Worm (Caenorhabditis elegans): Measurements from ENCODE around the gene atg-16.2.

- no peak for TF ChIP-seq med-1 (GFP tag; optimal IDR thresholded peaks at IDR 0.05; ENCODE audit: insufficient read depth)
- TF ChIP-seq T22C8.4 (GFP tag; IDR thresholded peaks at IDR 0.05) = no peak
- no peak for TF ChIP-seq klf-2 (GFP tag; conservative IDR thresholded peaks at IDR 0.05)
- no peak for TF ChIP-seq ztf-29 (GFP tag; IDR thresholded peaks at IDR 0.05)
- TF ChIP-seq flt-1 (GFP tag; IDR thresholded peaks at IDR 0.05) = no peak
- TF ChIP-seq cog-1 (tag; optimal IDR thresholded peaks at IDR 0.05) = no peak
These were observed 47.0 kb upstream of the atg-16.2 start, which contains the start of gene R05G9.5 for ce11 chrII:6500161-6500560.
